Worm (Caenorhabditis elegans) whole organism, L4 larva: ENCODE data around the gene T14A8.2.
A peak's percentile ranks its signal among the peaks of the same experiment; 100 is the strongest.

Source experiments
- D1046.2 ChIP-seq: fragments of 200-800 bp; sonication (Bioruptor generic); IDR thresholded peaks from 2 replicates; pipeline ENCODE4 v1.3.6; 2022; ENCODE audit warnings: missing genetic modification characterization, missing compliant biosample characterization
- F26F4.8 ChIP-seq: fragments of 200-800 bp; sonication (Bioruptor generic); conservative IDR thresholded peaks from 2 replicates; pipeline ENCODE4 v1.3.6; 2022; ENCODE audit warnings: missing genetic modification characterization, missing compliant biosample characterization
- F37D6.2 ChIP-seq: sonication (generic microtip); optimal IDR thresholded peaks from 2 replicates; lab custom pipeline; 2016; ENCODE audit warnings: mild to moderate bottlenecking, missing genetic modification characterization, missing compliant biosample characterization
- Y48G9A.11 ChIP-seq: fragments of 200-800 bp; sonication (Bioruptor generic); IDR thresholded peaks from 2 replicates; pipeline ENCODE4 v1.3.6; 2022; ENCODE audit warnings: missing genetic modification reagents, missing genetic modification characterization, missing compliant biosample characterization
- Y75B8A.6 ChIP-seq: fragments of 200-800 bp; sonication (Bioruptor generic); IDR thresholded peaks from 2 replicates; pipeline ENCODE4 v1.3.6; 2022; ENCODE audit warnings: missing genetic modification reagents, missing genetic modification characterization, missing compliant biosample characterization
- aha-1 ChIP-seq: fragments of 150-350 bp; peaks from one replicate; lab custom pipeline; 2014; ENCODE audit warnings: missing biosample characterization, missing genetic modification characterization
- aly-2 ChIP-seq: sonication (generic microtip); optimal IDR thresholded peaks from 2 replicates; lab custom pipeline; 2018; ENCODE audit warnings: missing biosample characterization, missing genetic modification characterization
- arid-1 ChIP-seq: fragments of 200-800 bp; sonication (Bioruptor generic); conservative IDR thresholded peaks from 2 replicates; pipeline ENCODE4 v1.3.6; 2022; ENCODE audit warnings: missing genetic modification reagents, missing genetic modification characterization, missing compliant biosample characterization
- attf-4 ChIP-seq: sonication (generic microtip); optimal IDR thresholded peaks from 3 replicates; lab custom pipeline; 2017; ENCODE audit warnings: missing biosample characterization, missing genetic modification characterization
- ceh-28 ChIP-seq: fragments of 150-350 bp; optimal IDR thresholded peaks from 2 replicates; lab custom pipeline; 2014; ENCODE audit warnings: missing biosample characterization, missing genetic modification reagents, missing genetic modification characterization
- ceh-32 ChIP-seq: sonication (generic microtip); optimal IDR thresholded peaks from 2 replicates; lab custom pipeline; 2016; ENCODE audit warnings: mild to moderate bottlenecking, missing genetic modification characterization, missing compliant biosample characterization; ENCODE audit not compliant: poor library complexity
- ceh-44 ChIP-seq: fragments of 200-800 bp; sonication (Bioruptor generic); IDR thresholded peaks from 2 replicates; pipeline ENCODE4 v1.3.6; 2022; ENCODE audit warnings: missing genetic modification reagents, missing genetic modification characterization, missing compliant biosample characterization
- ceh-62 ChIP-seq: sonication (generic microtip); optimal IDR thresholded peaks from 2 replicates; lab custom pipeline; 2017; ENCODE audit warnings: missing biosample characterization, missing genetic modification characterization
- daf-12 ChIP-seq: fragments of 150-350 bp; optimal IDR thresholded peaks from 2 replicates; lab custom pipeline; 2014; ENCODE audit warnings: missing biosample characterization, missing genetic modification reagents, missing genetic modification characterization
- daf-16 ChIP-seq, 3 experiments: sonication (generic microtip); optimal IDR thresholded peaks; 2 replicates each; lab custom pipeline; 2016 to 2017; ENCODE audit warnings: missing genetic modification characterization in 3 of 3, missing genetic modification reagents in 3 of 3, mild to moderate bottlenecking in 2 of 3, missing compliant biosample characterization in 2 of 3, missing biosample characterization in 1 of 3, moderate library complexity in 1 of 3
- daf-19 ChIP-seq: fragments of 200-800 bp; sonication (Bioruptor generic); conservative IDR thresholded peaks from 2 replicates; pipeline ENCODE4 v1.3.6; 2022; ENCODE audit warnings: missing genetic modification characterization, missing compliant biosample characterization
- dmd-8 ChIP-seq: fragments of 200-800 bp; sonication (Bioruptor generic); IDR thresholded peaks from 2 replicates; pipeline ENCODE4 v1.3.6; 2022; ENCODE audit warnings: missing genetic modification characterization, missing compliant biosample characterization
- duxl-1 ChIP-seq: sonication (generic microtip); optimal IDR thresholded peaks from 2 replicates; lab custom pipeline; 2016; ENCODE audit warnings: mild to moderate bottlenecking, missing genetic modification characterization, moderate library complexity, missing compliant biosample characterization; ENCODE audit not compliant: poor library complexity
- dve-1 ChIP-seq: sonication (generic microtip); optimal IDR thresholded peaks from 2 replicates; lab custom pipeline; 2017; ENCODE audit warnings: antibody characterized with exemption, mild to moderate bottlenecking, missing genetic modification characterization, missing compliant biosample characterization; ENCODE audit not compliant: insufficient read depth
- egl-43 ChIP-seq: fragments of 200-800 bp; sonication (Bioruptor generic); IDR thresholded peaks from 2 replicates; pipeline ENCODE4 v1.3.6; 2022; ENCODE audit warnings: missing genetic modification reagents, missing genetic modification characterization, missing compliant biosample characterization
- gei-8 ChIP-seq: fragments of 200-800 bp; sonication (Bioruptor generic); optimal IDR thresholded peaks from 2 replicates; lab custom pipeline; 2018; ENCODE audit warnings: mild to moderate bottlenecking, missing genetic modification characterization, missing compliant biosample characterization
- hif-1 ChIP-seq, 2 experiments: sonication (generic microtip); optimal IDR thresholded peaks; 2 replicates each; lab custom pipeline; 2016 to 2017; ENCODE audit warnings: missing compliant biosample characterization in 2 of 2, missing genetic modification characterization in 2 of 2, missing genetic modification reagents in 2 of 2, missing genotype in 2 of 2, mild to moderate bottlenecking in 1 of 2
- hlh-11 ChIP-seq: fragments of 200-800 bp; sonication (Bioruptor generic); optimal IDR thresholded peaks from 2 replicates; lab custom pipeline; 2018; ENCODE audit warnings: mild to moderate bottlenecking, missing genetic modification characterization, missing compliant biosample characterization
- hlh-30 ChIP-seq: sonication (generic microtip); optimal IDR thresholded peaks from 2 replicates; lab custom pipeline; 2017; ENCODE audit warnings: antibody characterized with exemption, mild to moderate bottlenecking, missing genetic modification characterization, missing compliant biosample characterization; ENCODE audit not compliant: insufficient read depth
- hmg-1.1 ChIP-seq: fragments of 200-800 bp; sonication (Bioruptor generic); IDR thresholded peaks from 2 replicates; pipeline ENCODE4 v1.3.6; 2022; ENCODE audit warnings: missing genetic modification reagents, missing genetic modification characterization, missing compliant biosample characterization
- jun-1 ChIP-seq: fragments of 150-350 bp; optimal IDR thresholded peaks from 2 replicates; lab custom pipeline; 2014; ENCODE audit warnings: missing biosample characterization, missing genetic modification reagents, missing genetic modification characterization
- lim-7 ChIP-seq: fragments of 200-800 bp; sonication (Bioruptor generic); IDR thresholded peaks from 2 replicates; pipeline ENCODE4 v1.3.6; 2022; ENCODE audit warnings: missing genetic modification characterization, missing compliant biosample characterization
- lin-29 ChIP-seq: fragments of 200-800 bp; sonication (Bioruptor generic); IDR thresholded peaks from 2 replicates; pipeline ENCODE4 v1.3.6; 2022; ENCODE audit warnings: missing genetic modification reagents, missing genetic modification characterization, missing compliant biosample characterization
- lin-38 ChIP-seq: fragments of 200-800 bp; sonication (Bioruptor generic); IDR thresholded peaks from 2 replicates; pipeline ENCODE4 v1.3.6; 2022; ENCODE audit warnings: missing genetic modification reagents, missing genetic modification characterization, missing compliant biosample characterization
- madf-5 ChIP-seq, 2 experiments: fragments of 200-800 bp; sonication (Bioruptor generic); IDR thresholded peaks; 2 replicates each; pipeline ENCODE4 v1.3.6; 2022; ENCODE audit warnings: missing compliant biosample characterization in 2 of 2, missing genetic modification characterization in 2 of 2
- mdl-1 ChIP-seq, 2 experiments: fragments of 150-350 bp in 1 of 2; sonication (generic microtip) in 1 of 2; optimal IDR thresholded peaks; 2 replicates each; lab custom pipeline; 2014 to 2017; ENCODE audit warnings: missing biosample characterization in 2 of 2, missing genetic modification characterization in 2 of 2
- mdt-29 ChIP-seq: fragments of 200-800 bp; sonication (Bioruptor generic); IDR thresholded peaks from 2 replicates; pipeline ENCODE4 v1.3.6; 2022; ENCODE audit warnings: missing genetic modification reagents, missing genetic modification characterization, missing compliant biosample characterization
- mep-1 ChIP-seq: fragments of 150-350 bp; sonication (generic microtip); optimal IDR thresholded peaks from 3 replicates; lab custom pipeline; 2014; ENCODE audit warnings: missing biosample characterization, missing genetic modification characterization
- mes-2 ChIP-seq: sonication (generic microtip); optimal IDR thresholded peaks from 2 replicates; lab custom pipeline; 2016; ENCODE audit warnings: missing genotype, mild to moderate bottlenecking, missing genetic modification characterization, missing compliant biosample characterization; ENCODE audit not compliant: poor library complexity, severe bottlenecking
- mxl-3 ChIP-seq: fragments of 200-800 bp; sonication (Bioruptor generic); optimal IDR thresholded peaks from 2 replicates; lab custom pipeline; 2018; ENCODE audit warnings: mild to moderate bottlenecking, missing genetic modification characterization, missing compliant biosample characterization
- nhr-102 ChIP-seq: sonication (generic microtip); optimal IDR thresholded peaks from 2 replicates; lab custom pipeline; 2016; ENCODE audit warnings: mild to moderate bottlenecking, missing genetic modification characterization, moderate library complexity, missing compliant biosample characterization
- nhr-41 ChIP-seq: fragments of 200-800 bp; sonication (Bioruptor generic); IDR thresholded peaks from 2 replicates; pipeline ENCODE4 v1.3.6; 2022; ENCODE audit warnings: missing genetic modification reagents, missing genetic modification characterization, missing compliant biosample characterization
- nhr-48 ChIP-seq: sonication (generic microtip); optimal IDR thresholded peaks from 2 replicates; lab custom pipeline; 2016; ENCODE audit warnings: mild to moderate bottlenecking, missing genetic modification characterization, missing compliant biosample characterization
- nhr-6 ChIP-seq: fragments of 150-350 bp; optimal IDR thresholded peaks from 2 replicates; lab custom pipeline; 2014; ENCODE audit warnings: missing biosample characterization, missing genetic modification characterization
- nhr-77 ChIP-seq: fragments of 150-350 bp; optimal IDR thresholded peaks from 2 replicates; lab custom pipeline; 2014; ENCODE audit warnings: missing biosample characterization, missing genetic modification characterization
- php-3 ChIP-seq: fragments of 200-800 bp; sonication (Bioruptor generic); IDR thresholded peaks from 2 replicates; pipeline ENCODE4 v1.3.6; 2022; ENCODE audit warnings: missing genetic modification reagents, missing genetic modification characterization, missing compliant biosample characterization
- pqm-1 ChIP-seq: sonication (generic microtip); optimal IDR thresholded peaks from 2 replicates; lab custom pipeline; 2017; ENCODE audit warnings: missing biosample characterization, missing genetic modification characterization
- saeg-2 ChIP-seq: fragments of 200-800 bp; sonication (Bioruptor generic); IDR thresholded peaks from 2 replicates; pipeline ENCODE4 v1.3.6; 2022; ENCODE audit warnings: missing genetic modification reagents, missing genetic modification characterization, missing compliant biosample characterization
- set-16 ChIP-seq: fragments of 200-800 bp; sonication (Bioruptor generic); IDR thresholded peaks from 2 replicates; pipeline ENCODE4 v1.3.6; 2022; ENCODE audit warnings: missing genetic modification reagents, missing genetic modification characterization, missing compliant biosample characterization
- snpc-4 ChIP-seq: fragments of 150-350 bp; optimal IDR thresholded peaks from 2 replicates; lab custom pipeline; 2014; ENCODE audit warnings: missing biosample characterization, missing genetic modification characterization
- tag-97 ChIP-seq: fragments of 200-800 bp; sonication (Bioruptor generic); IDR thresholded peaks from 2 replicates; pipeline ENCODE4 v1.3.6; 2022; ENCODE audit warnings: missing genetic modification characterization, missing compliant biosample characterization
- unc-62 ChIP-seq, 3 experiments: fragments of 150-350 bp in 1 of 3; sonication (generic microtip); optimal IDR thresholded peaks in 2 of 3; peaks in 1 of 3; 1 replicate in 1 of 3; 2 replicates in 2 of 3; lab custom pipeline; 2014 to 2017; ENCODE audit warnings: missing biosample characterization in 3 of 3, missing genetic modification characterization in 3 of 3, missing genetic modification reagents in 3 of 3, missing genotype in 1 of 3
- vab-7 ChIP-seq: fragments of 200-800 bp; sonication (Bioruptor generic); IDR thresholded peaks from 2 replicates; pipeline ENCODE4 v1.3.6; 2022; ENCODE audit warnings: missing genetic modification reagents, missing genetic modification characterization, missing compliant biosample characterization

The T14A8.2 gene

ce11 chrIV:7790801-7791588 is 31.4 kb downstream of the T14A8.2 start, which contains the start of gene rsp-6 (continued):
- TF ChIP-seq ceh-28 (tag; lab: Kevin White, UChicago), result no peak
- TF ChIP-seq daf-19, result no peak
- peak; percentile 84 for TF ChIP-seq hlh-30
- peak; percentile 91 for TF ChIP-seq mep-1 (tag; lab: Kevin White, UChicago)
- peak; percentile 15 for TF ChIP-seq jun-1 (tag; lab: Kevin White, UChicago)
- TF ChIP-seq daf-12 (tag; lab: Kevin White, UChicago), result no peak
- no peak for TF ChIP-seq aly-2
- TF ChIP-seq lin-29 (GFP tag; lab: Robert Waterston, UW), result no peak
- no peak for TF ChIP-seq gei-8 (GFP tag; lab: Kevin White, UChicago)
- peak; percentile 56; the same call in 1 of the 2 replicates for TF ChIP-seq ceh-44 (GFP tag; lab: Robert Waterston, UW)
- peak; percentile 58; the same call in 1 of the 2 replicates for TF ChIP-seq vab-7
- TF ChIP-seq Y75B8A.6 (GFP tag; lab: Robert Waterston, UW), result no peak
- no peak for TF ChIP-seq nhr-41
- TF ChIP-seq lin-38 (GFP tag; lab: Robert Waterston, UW), result peak; percentile 86
- no peak for TF ChIP-seq set-16
- no peak for TF ChIP-seq saeg-2 (GFP tag; lab: Robert Waterston, UW)
- no peak for TF ChIP-seq snpc-4 (tag; lab: Kevin White, UChicago)
- TF ChIP-seq ceh-62, result no peak
- no peak for TF ChIP-seq mdt-29
- peak; percentile 61 for TF ChIP-seq nhr-102 (tag; lab: Kevin White, UChicago)
- no peak for TF ChIP-seq F26F4.8
- TF ChIP-seq nhr-48 (tag; lab: Kevin White, UChicago), result peak; percentile 16
- no peak for TF ChIP-seq lim-7 (GFP tag; lab: Robert Waterston, UW)
- TF ChIP-seq mdl-1 (tag; optimal IDR thresholded peaks at IDR 0.05; lab: Kevin White, UChicago), result peak in 1 of 2 experiments; percentile 59
- peak; percentile 45; the same call in 1 of the 2 replicates for TF ChIP-seq hmg-1.1 (GFP tag; lab: Robert Waterston, UW)
- TF ChIP-seq nhr-6 (tag; lab: Kevin White, UChicago), result peak; percentile 81
- no peak for TF ChIP-seq php-3 (GFP tag; lab: Robert Waterston, UW)
- peak in 1 of 2 experiments; percentile 1 for TF ChIP-seq daf-16 (GFP tag; optimal IDR thresholded peaks at IDR 0.05; lab: Kevin White, UChicago)
- TF ChIP-seq daf-16 (tag; optimal IDR thresholded peaks at IDR 0.05; lab: Kevin White, UChicago), result peak; percentile 77
- peak; percentile 90 for TF ChIP-seq dve-1 (tag; lab: Kevin White, UChicago)
- peak; percentile 78 for TF ChIP-seq nhr-77 (tag; lab: Kevin White, UChicago)
- TF ChIP-seq pqm-1 (tag; lab: Kevin White, UChicago), result peak; percentile 12
- peak; percentile 90 for TF ChIP-seq hlh-11 (tag; lab: Kevin White, UChicago)
- no peak for TF ChIP-seq tag-97 (GFP tag; lab: Robert Waterston, UW)
- TF ChIP-seq D1046.2 (GFP tag; lab: Robert Waterston, UW), result peak; percentile 99
- TF ChIP-seq dmd-8 (GFP tag; lab: Robert Waterston, UW), result no peak
- peak; percentile 44 for TF ChIP-seq duxl-1 (tag; lab: Kevin White, UChicago)
- peak; percentile 18; the same call in 1 of the 2 replicates for TF ChIP-seq Y48G9A.11 (GFP tag; lab: Robert Waterston, UW)
- peak; percentile 62 for TF ChIP-seq mxl-3 (GFP tag; lab: Kevin White, UChicago)

- TF ChIP-seq unc-62 (GFP tag; optimal IDR thresholded peaks at IDR 0.05 in 1 of 2; lab: Kevin White, UChicago) (no peak), unc-62 (tag; optimal IDR thresholded peaks at IDR 0.05; lab: Kevin White, UChicago) (no peak), hif-1 (tag; optimal IDR thresholded peaks at IDR 0.05; lab: Kevin White, UChicago) (no peak), ceh-32 (tag; lab: Kevin White, UChicago) (no peak), arid-1 (no peak), aha-1 (peak; percentile 59), attf-4 (tag; lab: Kevin White, UChicago) (no peak), php-3 (GFP tag; lab: Robert Waterston, UW) (no peak), egl-43 (GFP tag; lab: Robert Waterston, UW) (peak; percentile 3; the same call in 1 of the 2 replicates), set-16 (0 out of 2 replicates have a peak, but pooled peaks have one; percentile 12), madf-5 (GFP tag; IDR thresholded peaks at IDR 0.05; lab: Robert Waterston, UW) (no peak), F37D6.2 (no peak), mes-2 (tag; lab: Kevin White, UChicago) (no peak)
Observed at ce11 chrIV:7790151-7790691, 32.2 kb downstream of the T14A8.2 start.
